Worm (Caenorhabditis elegans) whole organism, L4 larva: ENCODE data around the gene btb-2.

Experiments
- F10B5.3 ChIP-seq: sonication (generic microtip); optimal IDR thresholded peaks from 2 replicates; lab custom pipeline; 2016; ENCODE audit warnings: mild to moderate bottlenecking, missing genetic modification characterization, missing compliant biosample characterization
- F44E2.7 ChIP-seq: fragments of 200-800 bp; sonication (Bioruptor generic); IDR thresholded peaks from 2 replicates; pipeline ENCODE4 v2.1.2; 2022; ENCODE audit warnings: missing genetic modification characterization, missing compliant biosample characterization
- F49E8.2 ChIP-seq: sonication (generic microtip); optimal IDR thresholded peaks from 2 replicates; lab custom pipeline; 2016; ENCODE audit warnings: missing compliant biosample characterization, mild to moderate bottlenecking, missing genetic modification characterization, borderline replicate concordance
- T20F7.1 ChIP-seq: fragments of 200-800 bp; sonication (Bioruptor generic); optimal IDR thresholded peaks from 2 replicates; lab custom pipeline; 2018; ENCODE audit warnings: mild to moderate bottlenecking, missing genetic modification characterization, missing compliant biosample characterization
- ZK546.5 ChIP-seq, 2 experiments: sonication (generic microtip); optimal IDR thresholded peaks; 2 replicates each; lab custom pipeline; 2017; ENCODE audit warnings: missing biosample characterization in 2 of 2, missing genetic modification characterization in 2 of 2
- aha-1 ChIP-seq: fragments of 150-350 bp; peaks from one replicate; lab custom pipeline; 2014; ENCODE audit warnings: missing biosample characterization, missing genetic modification characterization
- ceh-20 ChIP-seq: fragments of 200-800 bp; sonication (Bioruptor generic); IDR thresholded peaks from 2 replicates; pipeline ENCODE4 v1.3.6; 2022; ENCODE audit warnings: missing genetic modification reagents, missing genetic modification characterization, missing compliant biosample characterization
- ceh-32 ChIP-seq: sonication (generic microtip); optimal IDR thresholded peaks from 2 replicates; lab custom pipeline; 2016; ENCODE audit warnings: mild to moderate bottlenecking, missing genetic modification characterization, missing compliant biosample characterization; ENCODE audit not compliant: poor library complexity
- ceh-44 ChIP-seq: fragments of 200-800 bp; sonication (Bioruptor generic); IDR thresholded peaks from 2 replicates; pipeline ENCODE4 v1.3.6; 2022; ENCODE audit warnings: missing genetic modification reagents, missing genetic modification characterization, missing compliant biosample characterization
- ctbp-1 ChIP-seq: fragments of 200-800 bp; sonication (Bioruptor generic); IDR thresholded peaks from 2 replicates; pipeline ENCODE4 v1.3.6; 2022; ENCODE audit warnings: missing genetic modification reagents, missing genetic modification characterization, missing compliant biosample characterization
- daf-16 ChIP-seq, 3 experiments: sonication (generic microtip); optimal IDR thresholded peaks; 2 replicates each; lab custom pipeline; 2016 to 2017; ENCODE audit warnings: missing genetic modification characterization in 3 of 3, missing genetic modification reagents in 3 of 3, mild to moderate bottlenecking in 2 of 3, missing compliant biosample characterization in 2 of 3, missing biosample characterization in 1 of 3, moderate library complexity in 1 of 3
- dmd-6 ChIP-seq: fragments of 200-800 bp; sonication (Bioruptor generic); IDR thresholded peaks from 2 replicates; pipeline ENCODE4 v1.3.6; 2022; ENCODE audit warnings: missing genetic modification reagents, missing genetic modification characterization, missing compliant biosample characterization
- duxl-1 ChIP-seq: sonication (generic microtip); optimal IDR thresholded peaks from 2 replicates; lab custom pipeline; 2016; ENCODE audit warnings: mild to moderate bottlenecking, missing genetic modification characterization, moderate library complexity, missing compliant biosample characterization; ENCODE audit not compliant: poor library complexity
- dve-1 ChIP-seq: sonication (generic microtip); optimal IDR thresholded peaks from 2 replicates; lab custom pipeline; 2017; ENCODE audit warnings: antibody characterized with exemption, mild to moderate bottlenecking, missing genetic modification characterization, missing compliant biosample characterization; ENCODE audit not compliant: insufficient read depth
- fos-1 ChIP-seq: fragments of 150-350 bp; optimal IDR thresholded peaks from 2 replicates; lab custom pipeline; 2014; ENCODE audit warnings: missing biosample characterization, missing genetic modification characterization
- gei-8 ChIP-seq: fragments of 200-800 bp; sonication (Bioruptor generic); optimal IDR thresholded peaks from 2 replicates; lab custom pipeline; 2018; ENCODE audit warnings: mild to moderate bottlenecking, missing genetic modification characterization, missing compliant biosample characterization
- hlh-11 ChIP-seq: fragments of 200-800 bp; sonication (Bioruptor generic); optimal IDR thresholded peaks from 2 replicates; lab custom pipeline; 2018; ENCODE audit warnings: mild to moderate bottlenecking, missing genetic modification characterization, missing compliant biosample characterization
- hlh-30 ChIP-seq: sonication (generic microtip); optimal IDR thresholded peaks from 2 replicates; lab custom pipeline; 2017; ENCODE audit warnings: antibody characterized with exemption, mild to moderate bottlenecking, missing genetic modification characterization, missing compliant biosample characterization; ENCODE audit not compliant: insufficient read depth
- lin-1 ChIP-seq: fragments of 200-800 bp; sonication (Bioruptor generic); IDR thresholded peaks from 2 replicates; pipeline ENCODE4 v1.3.6; 2022; ENCODE audit warnings: missing genetic modification reagents, missing genetic modification characterization, missing compliant biosample characterization
- mdl-1 ChIP-seq, 2 experiments: fragments of 150-350 bp in 1 of 2; sonication (generic microtip) in 1 of 2; optimal IDR thresholded peaks; 2 replicates each; lab custom pipeline; 2014 to 2017; ENCODE audit warnings: missing biosample characterization in 2 of 2, missing genetic modification characterization in 2 of 2
- mep-1 ChIP-seq: fragments of 150-350 bp; sonication (generic microtip); optimal IDR thresholded peaks from 3 replicates; lab custom pipeline; 2014; ENCODE audit warnings: missing biosample characterization, missing genetic modification characterization
- mxl-3 ChIP-seq: fragments of 200-800 bp; sonication (Bioruptor generic); optimal IDR thresholded peaks from 2 replicates; lab custom pipeline; 2018; ENCODE audit warnings: mild to moderate bottlenecking, missing genetic modification characterization, missing compliant biosample characterization
- nhr-102 ChIP-seq: sonication (generic microtip); optimal IDR thresholded peaks from 2 replicates; lab custom pipeline; 2016; ENCODE audit warnings: mild to moderate bottlenecking, missing genetic modification characterization, moderate library complexity, missing compliant biosample characterization
- nhr-111 ChIP-seq: fragments of 200-800 bp; sonication (Bioruptor generic); optimal IDR thresholded peaks from 2 replicates; lab custom pipeline; 2018; ENCODE audit warnings: mild to moderate bottlenecking, missing genetic modification characterization, missing compliant biosample characterization
- nhr-25 ChIP-seq: sonication (generic microtip); optimal IDR thresholded peaks from 2 replicates; lab custom pipeline; 2017; ENCODE audit warnings: missing genetic modification characterization, mild to moderate bottlenecking, missing compliant biosample characterization, antibody characterized with exemption, moderate library complexity, borderline replicate concordance; ENCODE audit not compliant: insufficient read depth
- nhr-28 ChIP-seq: fragments of 150-350 bp; optimal IDR thresholded peaks from 2 replicates; lab custom pipeline; 2014; ENCODE audit warnings: missing biosample characterization, missing genetic modification characterization
- nhr-41 ChIP-seq: fragments of 200-800 bp; sonication (Bioruptor generic); IDR thresholded peaks from 2 replicates; pipeline ENCODE4 v1.3.6; 2022; ENCODE audit warnings: missing genetic modification reagents, missing genetic modification characterization, missing compliant biosample characterization
- nhr-48 ChIP-seq: sonication (generic microtip); optimal IDR thresholded peaks from 2 replicates; lab custom pipeline; 2016; ENCODE audit warnings: mild to moderate bottlenecking, missing genetic modification characterization, missing compliant biosample characterization
- nhr-6 ChIP-seq: fragments of 150-350 bp; optimal IDR thresholded peaks from 2 replicates; lab custom pipeline; 2014; ENCODE audit warnings: missing biosample characterization, missing genetic modification characterization
- nhr-77 ChIP-seq: fragments of 150-350 bp; optimal IDR thresholded peaks from 2 replicates; lab custom pipeline; 2014; ENCODE audit warnings: missing biosample characterization, missing genetic modification characterization
- pha-4 ChIP-seq, 2 experiments: fragments of 150-350 bp in 1 of 2; fragments of 200-800 bp in 1 of 2; sonication (Bioruptor generic) in 1 of 2; IDR thresholded peaks in 1 of 2; optimal IDR thresholded peaks in 1 of 2; 2 replicates each; pipeline versions ENCODE4 v1.3.6 to Lab custom; 2014 to 2022; ENCODE audit warnings: missing genetic modification characterization in 2 of 2, missing genetic modification reagents in 2 of 2, missing biosample characterization in 1 of 2, missing compliant biosample characterization in 1 of 2
- php-3 ChIP-seq: fragments of 200-800 bp; sonication (Bioruptor generic); IDR thresholded peaks from 2 replicates; pipeline ENCODE4 v1.3.6; 2022; ENCODE audit warnings: missing genetic modification reagents, missing genetic modification characterization, missing compliant biosample characterization
- pqm-1 ChIP-seq: sonication (generic microtip); optimal IDR thresholded peaks from 2 replicates; lab custom pipeline; 2017; ENCODE audit warnings: missing biosample characterization, missing genetic modification characterization
- saeg-2 ChIP-seq: fragments of 200-800 bp; sonication (Bioruptor generic); IDR thresholded peaks from 2 replicates; pipeline ENCODE4 v1.3.6; 2022; ENCODE audit warnings: missing genetic modification reagents, missing genetic modification characterization, missing compliant biosample characterization
- sdz-12 ChIP-seq: fragments of 200-800 bp; sonication (Bioruptor generic); optimal IDR thresholded peaks from 2 replicates; lab custom pipeline; 2018; ENCODE audit warnings: mild to moderate bottlenecking, missing genetic modification characterization, missing compliant biosample characterization
- spr-3 ChIP-seq: fragments of 200-800 bp; sonication (Bioruptor generic); optimal IDR thresholded peaks from 2 replicates; lab custom pipeline; 2018; ENCODE audit warnings: mild to moderate bottlenecking, missing genetic modification characterization, missing compliant biosample characterization
- tra-1 ChIP-seq: fragments of 200-800 bp; sonication (Bioruptor generic); IDR thresholded peaks from 2 replicates; pipeline ENCODE4 v1.3.6; 2022; ENCODE audit warnings: missing genetic modification reagents, missing genetic modification characterization, missing compliant biosample characterization
- unc-130 ChIP-seq: sonication (generic microtip); optimal IDR thresholded peaks from 2 replicates; lab custom pipeline; 2016; ENCODE audit warnings: missing genetic modification reagents, missing genetic modification characterization, missing compliant biosample characterization
- unc-62 ChIP-seq, 3 experiments: fragments of 150-350 bp in 1 of 3; sonication (generic microtip); optimal IDR thresholded peaks in 2 of 3; peaks in 1 of 3; 1 replicate in 1 of 3; 2 replicates in 2 of 3; lab custom pipeline; 2014 to 2017; ENCODE audit warnings: missing biosample characterization in 3 of 3, missing genetic modification characterization in 3 of 3, missing genetic modification reagents in 3 of 3, missing genotype in 1 of 3
- zag-1 ChIP-seq: fragments of 150-350 bp; optimal IDR thresholded peaks from 2 replicates; lab custom pipeline; 2014; ENCODE audit warnings: missing biosample characterization, missing genetic modification characterization
- zfp-2 ChIP-seq: sonication (generic microtip); optimal IDR thresholded peaks from 2 replicates; lab custom pipeline; 2016; ENCODE audit warnings: mild to moderate bottlenecking, missing genetic modification characterization, missing compliant biosample characterization
- zip-11 ChIP-seq: fragments of 200-800 bp; sonication (Bioruptor generic); IDR thresholded peaks from 2 replicates; pipeline ENCODE4 v1.3.6; 2022; ENCODE audit warnings: missing genetic modification characterization, missing compliant biosample characterization
- zip-2 ChIP-seq: fragments of 150-350 bp; optimal IDR thresholded peaks from 2 replicates; lab custom pipeline; 2014; ENCODE audit warnings: missing biosample characterization, missing genetic modification characterization

Gene btb-2

DNA sequence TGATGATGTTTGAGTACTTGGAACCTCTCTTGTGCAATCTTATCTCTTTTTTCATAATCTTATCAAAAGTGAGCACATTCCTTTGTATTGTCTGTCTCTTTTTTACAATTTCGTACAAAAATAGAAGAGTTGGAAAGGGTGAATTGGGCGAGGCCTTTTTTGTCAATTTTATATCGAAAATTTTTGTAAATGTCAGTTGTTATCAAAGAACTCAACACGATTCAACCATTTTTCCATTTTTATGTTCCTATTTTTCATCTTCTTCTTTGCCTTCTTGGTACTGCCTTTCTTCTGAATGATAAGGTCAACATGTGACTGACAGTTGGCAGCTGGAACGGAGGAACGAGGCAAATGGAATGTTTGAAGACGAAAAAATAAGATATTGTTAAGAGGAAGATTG is 12.0 kb downstream of the btb-2 start:
- peak; percentile 77 for TF ChIP-seq nhr-28
- TF ChIP-seq zfp-2 (tag; lab: Kevin White, UChicago) = no peak
- TF ChIP-seq php-3 (GFP tag; lab: Robert Waterston, UW) = peak; percentile 87
- TF ChIP-seq sdz-12 (GFP tag; lab: Kevin White, UChicago) = no peak
- peak; percentile 52 for TF ChIP-seq T20F7.1 (GFP tag; lab: Kevin White, UChicago)
- no peak for TF ChIP-seq zip-11 (GFP tag; lab: Robert Waterston, UW)
- TF ChIP-seq F10B5.3 = no peak
- peak; percentile 51 for TF ChIP-seq nhr-102 (tag; lab: Kevin White, UChicago)
- no peak for TF ChIP-seq F44E2.7 (GFP tag; lab: Robert Waterston, UW)
- peak; percentile 86 for TF ChIP-seq hlh-11 (tag; lab: Kevin White, UChicago)
- TF ChIP-seq ceh-20 (GFP tag; lab: Robert Waterston, UW) = peak; percentile 51; the same call in 1 of the 2 replicates
- peak; percentile 24 for TF ChIP-seq hlh-30
- TF ChIP-seq dve-1 (tag; lab: Kevin White, UChicago) = peak; percentile 89
- TF ChIP-seq mep-1 = peak; percentile 17
- TF ChIP-seq fos-1 = no peak
- TF ChIP-seq ceh-44 = no peak
- TF ChIP-seq pha-4 (GFP tag; IDR thresholded peaks at IDR 0.05; lab: Robert Waterston, UW) = no peak
- no peak for TF ChIP-seq pha-4 (tag; optimal IDR thresholded peaks at IDR 0.05; lab: Kevin White, UChicago)
- no peak for TF ChIP-seq ceh-32 (tag; lab: Kevin White, UChicago)
- no peak for TF ChIP-seq duxl-1
- TF ChIP-seq unc-62 (GFP tag; optimal IDR thresholded peaks at IDR 0.05 in 1 of 2; lab: Kevin White, UChicago) = peak; percentile 37 to 62
- no peak for TF ChIP-seq unc-62 (tag; optimal IDR thresholded peaks at IDR 0.05; lab: Kevin White, UChicago)
- TF ChIP-seq zip-2 (tag; lab: Kevin White, UChicago) = peak; percentile 22
- TF ChIP-seq dmd-6 = peak; percentile 85
- TF ChIP-seq nhr-41 (GFP tag; lab: Robert Waterston, UW) = 0 out of 2 replicates have a peak, but pooled peaks have one; percentile 28
- TF ChIP-seq nhr-48 (tag; lab: Kevin White, UChicago) = peak; percentile 48
- peak; percentile 85 for TF ChIP-seq nhr-77 (tag; lab: Kevin White, UChicago)
- peak in 1 of 2 experiments; percentile 32 for TF ChIP-seq daf-16 (GFP tag; optimal IDR thresholded peaks at IDR 0.05; lab: Kevin White, UChicago)
- TF ChIP-seq daf-16 (tag; optimal IDR thresholded peaks at IDR 0.05; lab: Kevin White, UChicago) = peak; percentile 78
- 0 out of 2 replicates have a peak, but pooled peaks have one; percentile 17 for TF ChIP-seq tra-1
- peak; percentile 93 for TF ChIP-seq pqm-1 (tag; lab: Kevin White, UChicago)
- peak in 1 of 2 experiments; percentile 63 for TF ChIP-seq mdl-1 (tag; optimal IDR thresholded peaks at IDR 0.05; lab: Kevin White, UChicago)
- TF ChIP-seq unc-130 (GFP tag; lab: Kevin White, UChicago) = no peak
- TF ChIP-seq mxl-3 (GFP tag; lab: Kevin White, UChicago) = peak; percentile 80
- TF ChIP-seq saeg-2 (GFP tag; lab: Robert Waterston, UW) = 0 out of 2 replicates have a peak, but pooled peaks have one; percentile 15
- peak; percentile 32 for TF ChIP-seq nhr-6 (tag; lab: Kevin White, UChicago)

DNA sequence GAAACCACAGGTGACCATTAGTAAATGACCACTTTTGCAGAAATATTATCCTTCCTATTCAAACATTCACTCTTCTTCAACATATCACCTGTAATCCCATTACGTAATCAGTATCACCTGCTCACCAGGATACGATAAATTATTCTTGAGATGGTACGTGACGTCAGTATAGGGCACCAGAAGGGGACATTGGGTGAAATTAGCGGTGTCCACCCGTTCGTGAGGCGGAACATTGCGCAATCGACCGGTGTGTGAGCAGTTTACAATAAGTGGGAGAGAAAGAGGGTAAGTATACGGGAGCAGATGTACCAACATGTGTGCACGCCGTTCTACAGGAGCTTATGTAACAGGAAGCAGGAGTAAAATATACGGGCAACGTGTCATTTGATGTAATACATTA is 16.2 kb downstream of the btb-2 start:
- TF ChIP-seq unc-62 (GFP tag; optimal IDR thresholded peaks at IDR 0.05 in 1 of 2; lab: Kevin White, UChicago) (peak in 1 of 2 experiments; percentile 1), unc-62 (tag; optimal IDR thresholded peaks at IDR 0.05; lab: Kevin White, UChicago) (no peak), fos-1 (no peak)
- TF ChIP-seq, all 104 proteins: peak for 1

DNA sequence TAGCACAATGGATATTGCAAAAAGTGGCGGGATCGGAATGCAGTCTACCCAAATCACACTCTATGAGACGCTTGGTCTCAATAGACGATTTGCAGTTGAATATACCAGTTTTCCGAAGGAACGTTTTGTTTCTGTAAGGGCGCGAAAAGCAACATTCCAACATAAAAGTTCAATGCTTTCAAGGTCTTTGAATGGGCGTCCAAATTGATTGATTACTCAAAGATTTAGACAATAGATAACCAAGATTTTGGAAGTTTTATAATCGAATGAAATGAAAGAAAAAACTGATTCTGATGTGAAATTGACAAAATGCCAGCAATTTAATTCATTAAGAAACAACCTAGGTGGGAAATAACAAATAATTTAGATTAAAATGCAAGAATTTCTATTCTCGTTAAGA is 17.4 kb downstream of the btb-2 start:
- TF ChIP-seq F44E2.7 (GFP tag; lab: Robert Waterston, UW) (no peak), aha-1 (peak; percentile 69)

DNA sequence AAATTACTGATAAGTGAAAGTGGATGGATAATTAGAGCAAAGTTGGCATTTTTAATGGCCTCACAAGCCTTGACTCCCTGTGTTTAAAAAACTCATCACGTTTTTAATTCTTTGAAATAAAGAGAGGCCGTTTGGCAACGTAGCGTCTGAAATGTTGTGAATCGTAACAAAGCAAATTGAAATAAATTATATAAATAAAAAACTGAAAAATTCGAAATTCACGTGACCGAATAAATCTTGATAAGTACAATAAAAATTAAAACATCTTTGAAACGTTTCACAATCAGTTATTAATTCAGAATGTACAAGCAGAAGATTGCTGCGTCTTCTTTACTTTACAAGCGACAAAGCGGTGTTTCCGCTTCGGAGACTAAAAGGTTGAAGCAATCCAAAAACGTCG is 21.1 kb downstream of the btb-2 start, which contains the start of gene K03H9.3:
K03H9.3 (plus strand) TSS at position 301 of the 400 bp plus-strand sequence.
- TF ChIP-seq zag-1 (tag; lab: Kevin White, UChicago) (no peak), F49E8.2 (tag; lab: Kevin White, UChicago) (no peak), dve-1 (tag; lab: Kevin White, UChicago) (no peak), unc-130 (GFP tag; lab: Kevin White, UChicago) (no peak), hlh-11 (tag; lab: Kevin White, UChicago) (no peak), nhr-111 (GFP tag; lab: Kevin White, UChicago) (no peak), ctbp-1 (GFP tag; lab: Robert Waterston, UW) (no peak), nhr-6 (tag; lab: Kevin White, UChicago) (no peak), daf-16 (GFP tag; optimal IDR thresholded peaks at IDR 0.05; lab: Kevin White, UChicago) (no peak), daf-16 (tag; optimal IDR thresholded peaks at IDR 0.05; lab: Kevin White, UChicago) (no peak), dmd-6 (no peak), gei-8 (GFP tag; lab: Kevin White, UChicago) (no peak), ZK546.5 (tag; optimal IDR thresholded peaks at IDR 0.05; lab: Kevin White, UChicago) (no peak), lin-1 (no peak), nhr-25 (tag; lab: Kevin White, UChicago) (no peak), spr-3 (GFP tag; lab: Kevin White, UChicago) (no peak)
